Fruit fly (Drosophila melanogaster) whole organism, embryonic: ENCODE results near the gene Vps52.

Experiments
- Abd-B ChIP-seq: fragments of 200-800 bp; sonication (Bioruptor generic); optimal IDR thresholded peaks from 2 replicates; lab custom pipeline; 2018; ENCODE audit warnings: missing biosample characterization, mild to moderate bottlenecking, missing genetic modification characterization, moderate library complexity
- Aef1 ChIP-seq: fragments of 200-800 bp; sonication (Bioruptor generic); IDR thresholded peaks from 3 replicates; pipeline ENCODE4 v1.3.6; 2022; ENCODE audit warnings: missing biosample characterization, missing genetic modification characterization
- BtbVII ChIP-seq: fragments of 200-800 bp; sonication (Bioruptor generic); optimal IDR thresholded peaks from 3 replicates; lab custom pipeline; 2017; ENCODE audit warnings: missing biosample characterization, mild to moderate bottlenecking, missing genetic modification characterization
- CG10462 ChIP-seq: fragments of 200-800 bp; sonication (Bioruptor generic); optimal IDR thresholded peaks from 2 replicates; lab custom pipeline; 2016; ENCODE audit warnings: missing biosample characterization, missing genetic modification characterization
- CG11504 ChIP-seq: fragments of 200-800 bp; sonication (Bioruptor generic); optimal IDR thresholded peaks from 3 replicates; lab custom pipeline; 2019; ENCODE audit warnings: missing biosample characterization, mild to moderate bottlenecking, missing genetic modification characterization, moderate library complexity
- CG11695 ChIP-seq: fragments of 200-800 bp; sonication (Bioruptor generic); IDR thresholded peaks from 3 replicates; pipeline ENCODE4 v1.3.6; 2022; ENCODE audit warnings: missing biosample characterization, missing genetic modification characterization
- CG13296 ChIP-seq: fragments of 200-800 bp; sonication (Bioruptor generic); optimal IDR thresholded peaks from 3 replicates; lab custom pipeline; 2018; ENCODE audit warnings: missing biosample characterization, mild to moderate bottlenecking, missing genetic modification characterization
- CG17328 ChIP-seq: fragments of 200-800 bp; sonication (Bioruptor generic); IDR thresholded peaks from 2 replicates; pipeline ENCODE4 v1.3.6; 2022; ENCODE audit warnings: missing biosample characterization, missing genetic modification characterization
- CG17361 ChIP-seq: fragments of 200-800 bp; sonication (Bioruptor generic); IDR thresholded peaks from 3 replicates; pipeline ENCODE4 v1.3.6; 2022; ENCODE audit warnings: missing biosample characterization, missing genetic modification characterization
- CG2120 ChIP-seq: fragments of 200-800 bp; sonication (Bioruptor generic); optimal IDR thresholded peaks from 3 replicates; lab custom pipeline; 2016; ENCODE audit warnings: missing biosample characterization, missing genetic modification characterization
- CG30020 ChIP-seq: fragments of 200-800 bp; optimal IDR thresholded peaks from 2 replicates; lab custom pipeline; 2019; ENCODE audit warnings: missing biosample characterization, mild to moderate bottlenecking, missing genetic modification characterization, moderate library complexity
- CG30403 ChIP-seq: fragments of 200-800 bp; sonication (Bioruptor generic); optimal IDR thresholded peaks from 3 replicates; lab custom pipeline; 2016; ENCODE audit warnings: missing biosample characterization, missing genetic modification characterization
- CG31441 ChIP-seq: fragments of 200-800 bp; sonication (Bioruptor generic); IDR thresholded peaks from 2 replicates; pipeline ENCODE4 v1.3.6; 2022; ENCODE audit warnings: missing biosample characterization, missing genetic modification characterization
- CG32772 ChIP-seq: fragments of 200-800 bp; sonication (Bioruptor generic); IDR thresholded peaks from 2 replicates; pipeline ENCODE4 v1.3.6; 2022; ENCODE audit warnings: missing biosample characterization, missing genetic modification characterization
- CG42726 ChIP-seq: fragments of 200-800 bp; sonication (Bioruptor generic); IDR thresholded peaks from 2 replicates; pipeline ENCODE4 v1.3.6; 2022; ENCODE audit warnings: missing biosample characterization, missing genetic modification characterization; ENCODE audit not compliant: partially characterized antibody
- CG7271 ChIP-seq: fragments of 200-800 bp; sonication (Bioruptor generic); optimal IDR thresholded peaks from 2 replicates; lab custom pipeline; 2018; ENCODE audit warnings: missing biosample characterization, mild to moderate bottlenecking, missing genetic modification characterization, moderate library complexity
- CG7357 ChIP-seq: fragments of 200-800 bp; sonication (Bioruptor generic); IDR thresholded peaks from 3 replicates; pipeline ENCODE4 v1.3.6; 2022; ENCODE audit warnings: missing biosample characterization, missing genetic modification characterization
- CG7839 ChIP-seq: fragments of 200-800 bp; sonication (Bioruptor generic); optimal IDR thresholded peaks from 3 replicates; lab custom pipeline; 2018; ENCODE audit warnings: missing biosample characterization, mild to moderate bottlenecking, missing genetic modification characterization, moderate library complexity
- Camta ChIP-seq: fragments of 200-800 bp; sonication (Bioruptor generic); optimal IDR thresholded peaks from 2 replicates; lab custom pipeline; 2016; ENCODE audit warnings: missing biosample characterization, missing genetic modification characterization
- CoRest ChIP-seq: fragments of 200-800 bp; sonication (Bioruptor generic); optimal IDR thresholded peaks from 3 replicates; lab custom pipeline; 2018; ENCODE audit warnings: missing biosample characterization, mild to moderate bottlenecking, missing genetic modification characterization, moderate library complexity
- D19A ChIP-seq: fragments of 200-800 bp; optimal IDR thresholded peaks from 3 replicates; lab custom pipeline; 2019; ENCODE audit warnings: missing biosample characterization, mild to moderate bottlenecking, missing genetic modification characterization, moderate library complexity
- Doc2 ChIP-seq: fragments of 200-800 bp; sonication (Bioruptor generic); IDR thresholded peaks from 2 replicates; pipeline ENCODE4 v1.3.6; 2022; ENCODE audit warnings: missing biosample characterization, missing genetic modification characterization
- Ets65A ChIP-seq: fragments of 200-800 bp; sonication (Bioruptor generic); peaks from one replicate; lab custom pipeline; 2016; ENCODE audit warnings: missing biosample characterization, missing genetic modification characterization
- Fer2 ChIP-seq: fragments of 200-800 bp; sonication (Bioruptor generic); optimal IDR thresholded peaks from 2 replicates; lab custom pipeline; 2018; ENCODE audit warnings: missing biosample characterization, mild to moderate bottlenecking, missing genetic modification characterization, moderate library complexity
- Gug ChIP-seq: fragments of 200-800 bp; sonication (Bioruptor generic); IDR thresholded peaks from 4 replicates; pipeline ENCODE4 v1.3.6; 2022; ENCODE audit warnings: missing biosample characterization, missing genetic modification characterization
- HHEX ChIP-seq: fragments of 200-800 bp; sonication (Bioruptor generic); optimal IDR thresholded peaks from 3 replicates; lab custom pipeline; 2017; ENCODE audit warnings: missing biosample characterization, mild to moderate bottlenecking, missing genetic modification characterization, missing genetic modification reagents
- HLH54F ChIP-seq: fragments of 200-800 bp; sonication (Bioruptor generic); optimal IDR thresholded peaks from 3 replicates; lab custom pipeline; 2016; ENCODE audit warnings: missing biosample characterization, missing genetic modification characterization
- Hr51 ChIP-seq, 2 experiments: fragments of 200-800 bp; sonication (Bioruptor generic); optimal IDR thresholded peaks; 2 replicates in 1 of 2; 3 replicates in 1 of 2; lab custom pipeline; 2016 to 2018; ENCODE audit warnings: missing biosample characterization in 2 of 2, missing genetic modification characterization in 2 of 2, mild to moderate bottlenecking in 1 of 2, moderate library complexity in 1 of 2
- Hsf ChIP-seq: fragments of 200-800 bp; sonication (Bioruptor generic); optimal IDR thresholded peaks from 3 replicates; lab custom pipeline; 2016; ENCODE audit warnings: missing biosample characterization, missing genetic modification characterization
- NfI ChIP-seq: fragments of 200-800 bp; sonication (Bioruptor generic); optimal IDR thresholded peaks from 3 replicates; lab custom pipeline; 2018; ENCODE audit warnings: missing biosample characterization, mild to moderate bottlenecking, missing genetic modification characterization, moderate library complexity
- Oaz ChIP-seq: fragments of 200-800 bp; sonication (Bioruptor generic); IDR thresholded peaks from 2 replicates; pipeline ENCODE4 v1.3.6; 2022; ENCODE audit warnings: missing biosample characterization, missing genetic modification characterization
- Oli ChIP-seq: fragments of 200-800 bp; sonication (Bioruptor generic); optimal IDR thresholded peaks from 2 replicates; lab custom pipeline; 2018; ENCODE audit warnings: missing biosample characterization, mild to moderate bottlenecking, missing genetic modification characterization, moderate library complexity
- Ptx1 ChIP-seq: fragments of 200-800 bp; sonication (Bioruptor generic); IDR thresholded peaks from 2 replicates; pipeline ENCODE4 v1.3.6; 2022; ENCODE audit warnings: missing biosample characterization, missing genetic modification characterization
- Sox102F ChIP-seq: fragments of 200-800 bp; sonication (Bioruptor generic); optimal IDR thresholded peaks from 2 replicates; lab custom pipeline; 2018; ENCODE audit warnings: missing biosample characterization, mild to moderate bottlenecking, missing genetic modification characterization, moderate library complexity
- Trl ChIP-seq, 3 experiments: fragments of >200 bp in 2 of 3; fragments of 200-800 bp in 1 of 3; sonication (Bioruptor generic) in 1 of 3; optimal IDR thresholded peaks; 2 replicates in 1 of 3; 3 replicates in 2 of 3; lab custom pipeline; 2016 to 2017; ENCODE audit warnings: missing biosample characterization in 1 of 3, missing genetic modification characterization in 1 of 3
- Xbp1 ChIP-seq: fragments of 200-800 bp; sonication (Bioruptor generic); optimal IDR thresholded peaks from 3 replicates; lab custom pipeline; 2016; ENCODE audit warnings: missing biosample characterization, mild to moderate bottlenecking, missing genetic modification characterization
- abd-A ChIP-seq: fragments of 200-800 bp; sonication (Bioruptor generic); optimal IDR thresholded peaks from 3 replicates; lab custom pipeline; 2019; ENCODE audit warnings: missing biosample characterization, mild to moderate bottlenecking, missing genetic modification characterization, moderate library complexity
- caup ChIP-seq: fragments of 200-800 bp; sonication (Bioruptor generic); optimal IDR thresholded peaks from 3 replicates; lab custom pipeline; 2017; ENCODE audit warnings: missing biosample characterization, mild to moderate bottlenecking, missing genetic modification characterization, moderate library complexity; ENCODE audit not compliant: severe bottlenecking
- cg ChIP-seq: fragments of 200-800 bp; sonication (Bioruptor generic); optimal IDR thresholded peaks from 3 replicates; lab custom pipeline; 2019; ENCODE audit warnings: missing biosample characterization, mild to moderate bottlenecking, missing genetic modification characterization, moderate library complexity
- cwo ChIP-seq: fragments of 200-800 bp; sonication (Bioruptor generic); optimal IDR thresholded peaks from 3 replicates; lab custom pipeline; 2017; ENCODE audit warnings: missing biosample characterization, missing genetic modification characterization, mild to moderate bottlenecking, moderate library complexity, missing genetic modification reagents
- danr ChIP-seq: fragments of 200-800 bp; sonication (Bioruptor generic); IDR thresholded peaks from 2 replicates; pipeline ENCODE4 v1.3.6; 2022; ENCODE audit warnings: missing biosample characterization, missing genetic modification characterization
- dmrt99B ChIP-seq: fragments of 200-800 bp; sonication (Bioruptor generic); optimal IDR thresholded peaks from 2 replicates; lab custom pipeline; 2018; ENCODE audit warnings: missing biosample characterization, mild to moderate bottlenecking, missing genetic modification characterization, moderate library complexity
- lab ChIP-seq: fragments of 200-800 bp; sonication (Bioruptor generic); optimal IDR thresholded peaks from 3 replicates; lab custom pipeline; 2017; ENCODE audit warnings: missing biosample characterization, missing genetic modification characterization, mild to moderate bottlenecking, moderate library complexity, missing genetic modification reagents
- prd ChIP-seq, 3 experiments: fragments of >200 bp in 2 of 3; fragments of 200-800 bp in 1 of 3; sonication (Bioruptor generic) in 1 of 3; optimal IDR thresholded peaks in 2 of 3; IDR thresholded peaks in 1 of 3; 2 replicates in 2 of 3; 3 replicates in 1 of 3; pipeline versions ENCODE4 v1.3.6 to Lab custom; 2017 to 2022; ENCODE audit warnings: missing biosample characterization in 1 of 3, missing genetic modification characterization in 1 of 3
- ranshi ChIP-seq: fragments of 200-800 bp; sonication (Bioruptor generic); IDR thresholded peaks from 2 replicates; pipeline ENCODE4 v1.3.6; 2022; ENCODE audit warnings: missing biosample characterization, missing genetic modification characterization
- row ChIP-seq: fragments of 200-800 bp; sonication (Bioruptor generic); IDR thresholded peaks from 3 replicates; pipeline ENCODE4 v1.3.6; 2022; ENCODE audit warnings: missing biosample characterization, missing genetic modification characterization
- ssp ChIP-seq: fragments of 200-800 bp; sonication (Bioruptor generic); IDR thresholded peaks from 2 replicates; pipeline ENCODE4 v1.3.6; 2022; ENCODE audit warnings: missing biosample characterization, missing genetic modification characterization
- ttk ChIP-seq: fragments of 200-800 bp; sonication (Bioruptor generic); IDR thresholded peaks from 2 replicates; pipeline ENCODE4 v2.1.2; 2022; ENCODE audit warnings: missing biosample characterization, missing genetic modification characterization
- z ChIP-seq: fragments of 200-800 bp; sonication (Bioruptor generic); IDR thresholded peaks from 3 replicates; pipeline ENCODE4 v1.3.6; 2022; ENCODE audit warnings: missing biosample characterization, missing genetic modification characterization

The Vps52 gene

dm6 chr2L:5569503-5569902, 45.8 kb upstream of the Vps52 start (continued):
- peak; percentile 22 for TF ChIP-seq Abd-B (GFP tag; lab: Kevin White, UChicago)
- TF ChIP-seq Xbp1 (GFP tag; lab: Kevin White, UChicago): peak; percentile 9
- peak; percentile 17 for TF ChIP-seq HLH54F (GFP tag; lab: Kevin White, UChicago)
- no peak for TF ChIP-seq Camta (GFP tag; lab: Kevin White, UChicago)
- TF ChIP-seq Fer2: no peak
- peak; percentile 52 for TF ChIP-seq CG11504 (tag; lab: Kevin White, UChicago)
- TF ChIP-seq lab (GFP tag; lab: Kevin White, UChicago): peak; percentile 72
- no peak for TF ChIP-seq ttk (GFP tag; lab: Robert Waterston, UW)
- TF ChIP-seq CG7357 (GFP tag; lab: Robert Waterston, UW): 0 out of 3 replicates have a peak, but pooled peaks have one; percentile 19
- peak; percentile 31 for TF ChIP-seq Hsf (GFP tag; lab: Kevin White, UChicago)
- TF ChIP-seq cg (GFP tag; lab: Kevin White, UChicago): peak; percentile 7
- peak; percentile 17 for TF ChIP-seq BtbVII (GFP tag; lab: Kevin White, UChicago)
- TF ChIP-seq D19A: peak; percentile 84
- TF ChIP-seq caup (GFP tag; lab: Kevin White, UChicago): peak; percentile 20
- TF ChIP-seq HHEX (GFP tag; lab: Kevin White, UChicago): peak; percentile 24
- peak; percentile 33; the same call in 1 of the 2 replicates for TF ChIP-seq Oaz (GFP tag; lab: Robert Waterston, UW)
- TF ChIP-seq cwo (GFP tag; lab: Kevin White, UChicago): peak; percentile 18
- TF ChIP-seq row (GFP tag; lab: Robert Waterston, UW): peak; percentile 69
- 0 out of 4 replicates have a peak, but pooled peaks have one; percentile 17 for TF ChIP-seq Gug (GFP tag; lab: Robert Waterston, UW)
- no peak for TF ChIP-seq ssp
- peak; percentile 22 for TF ChIP-seq CG13296 (GFP tag; lab: Kevin White, UChicago)
- TF ChIP-seq Doc2 (GFP tag; lab: Robert Waterston, UW): 0 out of 2 replicates have a peak, but pooled peaks have one; percentile 13
- TF ChIP-seq danr (GFP tag; lab: Robert Waterston, UW): 0 out of 2 replicates have a peak, but pooled peaks have one; percentile 7
- peak; percentile 30 for TF ChIP-seq CG30403
- peak; percentile 67 for TF ChIP-seq CG2120
- TF ChIP-seq CoRest: peak; percentile 27
- TF ChIP-seq dmrt99B (tag; lab: Kevin White, UChicago): peak; percentile 49
- TF ChIP-seq CG42726: no peak
- TF ChIP-seq CG11695 (GFP tag; lab: Robert Waterston, UW): 0 out of 3 replicates have a peak, but pooled peaks have one; percentile 45
- no peak for TF ChIP-seq Trl (optimal IDR thresholded peaks at IDR 0.05; lab: Kevin White, UChicago)
- peak; percentile 30 for TF ChIP-seq Trl (GFP tag; optimal IDR thresholded peaks at IDR 0.05; lab: Kevin White, UChicago)
- peak; percentile 10; the same call in 1 of the 2 replicates for TF ChIP-seq ranshi (GFP tag; lab: Robert Waterston, UW)
- peak; percentile 93 for TF ChIP-seq Ets65A
- TF ChIP-seq abd-A (tag; lab: Kevin White, UChicago): peak; percentile 34
- TF ChIP-seq CG17328 (GFP tag; lab: Robert Waterston, UW): peak; percentile 43; the same call in 1 of the 2 replicates

dm6 chr2L:5567103-5567502, 43.4 kb upstream of the Vps52 start:
- TF ChIP-seq CG7839 (tag; lab: Kevin White, UChicago): peak; percentile 19
- TF ChIP-seq NfI (GFP tag; lab: Kevin White, UChicago): no peak
- TF ChIP-seq CG7271 (tag; lab: Kevin White, UChicago): no peak
- peak; percentile 59; the same call in 1 of the 2 replicates for TF ChIP-seq Ptx1 (GFP tag; lab: Robert Waterston, UW)
- TF ChIP-seq CG30020 (tag; lab: Kevin White, UChicago): no peak
- 0 out of 3 replicates have a peak, but pooled peaks have one; percentile 18 for TF ChIP-seq Aef1 (GFP tag; lab: Robert Waterston, UW)
- peak; percentile 12 for TF ChIP-seq Ets65A
- TF ChIP-seq prd (optimal IDR thresholded peaks at IDR 0.05; lab: Kevin White, UChicago): no peak
- TF ChIP-seq prd (GFP tag; IDR thresholded peaks at IDR 0.05; lab: Robert Waterston, UW): peak; percentile 40; the same call in 1 of the 3 replicates
- no peak for TF ChIP-seq CG17361
- TF ChIP-seq z (GFP tag; lab: Robert Waterston, UW): 0 out of 3 replicates have a peak, but pooled peaks have one; percentile 36
- TF ChIP-seq Oli (tag; lab: Kevin White, UChicago): peak; percentile 7
- peak in 1 of 2 experiments; percentile 12 for TF ChIP-seq Hr51 (GFP tag; optimal IDR thresholded peaks at IDR 0.05; lab: Kevin White, UChicago)
- TF ChIP-seq CG10462 (GFP tag; lab: Kevin White, UChicago): no peak
- 0 out of 2 replicates have a peak, but pooled peaks have one; percentile 11 for TF ChIP-seq CG31441 (GFP tag; lab: Robert Waterston, UW)
- peak; percentile 36 for TF ChIP-seq Sox102F (GFP tag; lab: Kevin White, UChicago)
- TF ChIP-seq CG32772: 0 out of 2 replicates have a peak, but pooled peaks have one; percentile 24
- TF ChIP-seq lab (GFP tag; lab: Kevin White, UChicago): peak; percentile 27
